Worm (Caenorhabditis elegans): Measurements from ENCODE around the gene F44E7.3.

DNA sequence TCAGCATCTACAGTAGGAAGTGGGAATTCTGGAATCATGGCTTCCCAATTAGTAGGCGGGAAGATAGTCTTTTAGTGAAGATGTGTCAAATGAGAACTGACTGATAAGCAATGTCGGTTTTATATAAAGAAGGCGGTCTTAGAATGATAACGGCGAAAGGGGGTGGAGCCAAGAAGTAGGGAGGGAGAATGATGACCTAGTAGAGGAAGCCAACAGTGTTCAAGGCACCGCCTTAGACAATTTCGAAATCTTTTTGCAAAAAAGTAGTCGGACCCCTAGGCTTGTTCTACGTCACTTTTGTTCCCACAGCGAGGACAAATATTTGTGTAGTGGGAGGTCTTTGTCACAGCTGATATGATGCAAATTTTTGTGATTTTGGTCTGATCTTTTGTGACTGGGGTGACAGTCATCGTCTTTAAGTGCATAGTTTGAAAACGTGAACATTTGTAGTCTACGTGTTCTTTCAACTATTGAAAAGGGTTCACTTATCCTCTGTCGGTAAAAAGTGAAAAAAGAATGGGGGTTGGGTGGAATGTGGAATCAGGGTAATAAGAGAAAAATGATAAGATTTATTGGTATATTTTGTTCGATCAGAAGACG, 41.4 kb downstream of the F44E7.3 start, which contains the start of gene ZC250.4:
- no peak for TF ChIP-seq nhr-237 (tag; optimal IDR thresholded peaks at IDR 0.05)
- no peak for TF ChIP-seq nhr-11 (tag; optimal IDR thresholded peaks at IDR 0.05)
- no peak for TF ChIP-seq blmp-1 (tag; optimal IDR thresholded peaks at IDR 0.05; ENCODE audit: insufficient read depth)
- no peak for TF ChIP-seq nhr-77 (tag; optimal IDR thresholded peaks at IDR 0.05)
- no peak for TF ChIP-seq ama-1 (optimal IDR thresholded peaks at IDR 0.05)
- no peak for TF ChIP-seq nhr-12 (tag; optimal IDR thresholded peaks at IDR 0.05)
- no peak for TF ChIP-seq ZK546.5 (tag; optimal IDR thresholded peaks at IDR 0.05)
- TF ChIP-seq elt-3 (tag; optimal IDR thresholded peaks at IDR 0.05): no peak
- no peak for TF ChIP-seq unc-39 (tag; optimal IDR thresholded peaks at IDR 0.05)
- peak; percentile 67 for TF ChIP-seq nhr-25 (tag; optimal IDR thresholded peaks at IDR 0.05)

Measured in whole organism, L2 larva.